Worm (Caenorhabditis elegans): ENCODE results near the gene vab-23.

vab-23 gene

ce11 chrII:11868893-11869292, 32.1 kb downstream of the vab-23 start:
- TF ChIP-seq ztf-29 (GFP tag; IDR thresholded peaks at IDR 0.05): no peak
- TF ChIP-seq tab-1 (GFP tag; IDR thresholded peaks at IDR 0.05): no peak
- TF ChIP-seq flt-1 (GFP tag; IDR thresholded peaks at IDR 0.05): no peak
- TF ChIP-seq cog-1 (tag; optimal IDR thresholded peaks at IDR 0.05): no peak
- TF ChIP-seq ztf-23 (GFP tag; IDR thresholded peaks at IDR 0.05): no peak
- TF ChIP-seq med-1 (GFP tag; optimal IDR thresholded peaks at IDR 0.05; ENCODE audit: insufficient read depth): no peak
- no peak for TF ChIP-seq ref-1 (GFP tag; conservative IDR thresholded peaks at IDR 0.05)
- TF ChIP-seq klf-2 (GFP tag; conservative IDR thresholded peaks at IDR 0.05): no peak
- TF ChIP-seq T22C8.4 (GFP tag; IDR thresholded peaks at IDR 0.05): no peak

- TF ChIP-seq tab-1 (GFP tag; IDR thresholded peaks at IDR 0.05): no peak
- no peak for TF ChIP-seq flt-1 (GFP tag; IDR thresholded peaks at IDR 0.05)
- no peak for TF ChIP-seq ref-1 (GFP tag; conservative IDR thresholded peaks at IDR 0.05)
- TF ChIP-seq cog-1 (tag; optimal IDR thresholded peaks at IDR 0.05): no peak
- TF ChIP-seq ztf-29 (GFP tag; IDR thresholded peaks at IDR 0.05): no peak
- TF ChIP-seq ztf-23 (GFP tag; IDR thresholded peaks at IDR 0.05): no peak
- no peak for TF ChIP-seq T22C8.4 (GFP tag; IDR thresholded peaks at IDR 0.05)
- TF ChIP-seq klf-2 (GFP tag; conservative IDR thresholded peaks at IDR 0.05): no peak
- TF ChIP-seq med-1 (GFP tag; optimal IDR thresholded peaks at IDR 0.05; ENCODE audit: insufficient read depth): no peak
These were observed 32.8 kb downstream of the vab-23 start, which contains the start of gene col-84 for ce11 chrII:11868234-11868633. col-84 (plus strand) TSS chrII:11868534.

ce11 chrII:11865644-11866043, 35.4 kb downstream of the vab-23 start, which contains the start of gene K12D12.4:
K12D12.4 (minus strand) TSS chrII:11865744.
- no peak for TF ChIP-seq T22C8.4 (GFP tag; IDR thresholded peaks at IDR 0.05)
- no peak for TF ChIP-seq med-1 (GFP tag; optimal IDR thresholded peaks at IDR 0.05; ENCODE audit: insufficient read depth)
- no peak for TF ChIP-seq klf-2 (GFP tag; conservative IDR thresholded peaks at IDR 0.05)
- TF ChIP-seq ref-1 (GFP tag; conservative IDR thresholded peaks at IDR 0.05): no peak
- no peak for TF ChIP-seq cog-1 (tag; optimal IDR thresholded peaks at IDR 0.05)
- no peak for TF ChIP-seq ztf-29 (GFP tag; IDR thresholded peaks at IDR 0.05)
- no peak for TF ChIP-seq flt-1 (GFP tag; IDR thresholded peaks at IDR 0.05)
- TF ChIP-seq tab-1 (GFP tag; IDR thresholded peaks at IDR 0.05): no peak
- no peak for TF ChIP-seq ztf-23 (GFP tag; IDR thresholded peaks at IDR 0.05)

- TF ChIP-seq klf-2 (GFP tag; conservative IDR thresholded peaks at IDR 0.05) (no peak), ztf-29 (GFP tag; IDR thresholded peaks at IDR 0.05) (no peak), T22C8.4 (GFP tag; IDR thresholded peaks at IDR 0.05) (no peak), tab-1 (GFP tag; IDR thresholded peaks at IDR 0.05) (no peak), ref-1 (GFP tag; conservative IDR thresholded peaks at IDR 0.05) (no peak), med-1 (GFP tag; optimal IDR thresholded peaks at IDR 0.05; ENCODE audit: insufficient read depth) (no peak), ztf-23 (GFP tag; IDR thresholded peaks at IDR 0.05) (no peak), cog-1 (tag; optimal IDR thresholded peaks at IDR 0.05) (no peak), flt-1 (GFP tag; IDR thresholded peaks at IDR 0.05) (no peak)
These were observed 40.4 kb downstream of the vab-23 start, which contains the start of gene K12D12.5 for ce11 chrII:11860623-11861079. K12D12.5 (plus strand) TSS chrII:11861029.

- TF ChIP-seq ref-1 (GFP tag; conservative IDR thresholded peaks at IDR 0.05): no peak
These were observed 41.2 kb downstream of the vab-23 start for ce11 chrII:11859833-11860232.

- TF ChIP-seq T22C8.4 (GFP tag; IDR thresholded peaks at IDR 0.05) (no peak), cog-1 (tag; optimal IDR thresholded peaks at IDR 0.05) (no peak), flt-1 (GFP tag; IDR thresholded peaks at IDR 0.05) (no peak)
These were observed 44.6 kb downstream of the vab-23 start, which contains the start of gene clh-1 for ce11 chrII:11856361-11856760. clh-1 (minus strand) TSS chrII:11856461.

ce11 chrII:11854749-11855148, 46.3 kb downstream of the vab-23 start:
- TF ChIP-seq cog-1 (tag; optimal IDR thresholded peaks at IDR 0.05) (no peak), T22C8.4 (GFP tag; IDR thresholded peaks at IDR 0.05) (no peak), tab-1 (GFP tag; IDR thresholded peaks at IDR 0.05) (no peak), med-1 (GFP tag; optimal IDR thresholded peaks at IDR 0.05; ENCODE audit: insufficient read depth) (no peak), ztf-23 (GFP tag; IDR thresholded peaks at IDR 0.05) (no peak), ztf-29 (GFP tag; IDR thresholded peaks at IDR 0.05) (no peak), flt-1 (GFP tag; IDR thresholded peaks at IDR 0.05) (no peak)

- TF ChIP-seq flt-1 (GFP tag; IDR thresholded peaks at IDR 0.05) (no peak), ref-1 (GFP tag; conservative IDR thresholded peaks at IDR 0.05) (no peak), cog-1 (tag; optimal IDR thresholded peaks at IDR 0.05) (no peak), med-1 (GFP tag; optimal IDR thresholded peaks at IDR 0.05; ENCODE audit: insufficient read depth) (no peak), klf-2 (GFP tag; conservative IDR thresholded peaks at IDR 0.05) (no peak), ztf-23 (GFP tag; IDR thresholded peaks at IDR 0.05) (no peak), tab-1 (GFP tag; IDR thresholded peaks at IDR 0.05) (no peak), T22C8.4 (GFP tag; IDR thresholded peaks at IDR 0.05) (no peak), ztf-29 (GFP tag; IDR thresholded peaks at IDR 0.05) (no peak)
These were observed 47.9 kb downstream of the vab-23 start for ce11 chrII:11853108-11853507.

- TF ChIP-seq T22C8.4 (GFP tag; IDR thresholded peaks at IDR 0.05): no peak
- no peak for TF ChIP-seq cog-1 (tag; optimal IDR thresholded peaks at IDR 0.05)
- TF ChIP-seq klf-2 (GFP tag; conservative IDR thresholded peaks at IDR 0.05): no peak
- no peak for TF ChIP-seq flt-1 (GFP tag; IDR thresholded peaks at IDR 0.05)
- no peak for TF ChIP-seq ref-1 (GFP tag; conservative IDR thresholded peaks at IDR 0.05)
- TF ChIP-seq ztf-23 (GFP tag; IDR thresholded peaks at IDR 0.05): no peak
- TF ChIP-seq ztf-29 (GFP tag; IDR thresholded peaks at IDR 0.05): no peak
- TF ChIP-seq tab-1 (GFP tag; IDR thresholded peaks at IDR 0.05): no peak
- TF ChIP-seq med-1 (GFP tag; optimal IDR thresholded peaks at IDR 0.05; ENCODE audit: insufficient read depth): no peak
These were observed 48.7 kb downstream of the vab-23 start for ce11 chrII:11852191-11852901.

ce11 chrII:11849572-11849971, 51.4 kb downstream of the vab-23 start:
- TF ChIP-seq ztf-29 (GFP tag; IDR thresholded peaks at IDR 0.05) (no peak), flt-1 (GFP tag; IDR thresholded peaks at IDR 0.05) (no peak), med-1 (GFP tag; optimal IDR thresholded peaks at IDR 0.05; ENCODE audit: insufficient read depth) (no peak), cog-1 (tag; optimal IDR thresholded peaks at IDR 0.05) (no peak), tab-1 (GFP tag; IDR thresholded peaks at IDR 0.05) (no peak), klf-2 (GFP tag; conservative IDR thresholded peaks at IDR 0.05) (no peak), ztf-23 (GFP tag; IDR thresholded peaks at IDR 0.05) (no peak)
